Worm (Caenorhabditis elegans) whole organism, L3 larva: ENCODE measurements around the gene ajm-1.

Source experiments
- R02D3.7 ChIP-seq: fragments of 150-350 bp; optimal IDR thresholded peaks from 2 replicates; lab custom pipeline; 2014; ENCODE audit warnings: missing biosample characterization, missing genetic modification characterization
- ama-1 ChIP-seq: fragments of 150-350 bp; optimal IDR thresholded peaks from 2 replicates; lab custom pipeline; 2018
- ceh-16 ChIP-seq: sonication (generic microtip); optimal IDR thresholded peaks from 2 replicates; lab custom pipeline; 2017; ENCODE audit warnings: missing biosample characterization, missing genetic modification characterization
- ceh-28 ChIP-seq: fragments of 150-350 bp; optimal IDR thresholded peaks from 2 replicates; lab custom pipeline; 2014; ENCODE audit warnings: missing biosample characterization, missing genetic modification reagents, missing genetic modification characterization
- ceh-82 ChIP-seq: fragments of 150-350 bp; optimal IDR thresholded peaks from 2 replicates; lab custom pipeline; 2014; ENCODE audit warnings: missing biosample characterization, missing genetic modification characterization
- ceh-9 ChIP-seq: sonication (generic microtip); optimal IDR thresholded peaks from 2 replicates; lab custom pipeline; 2018; ENCODE audit warnings: missing biosample characterization, missing genetic modification characterization
- egl-27 ChIP-seq: sonication (generic microtip); optimal IDR thresholded peaks from 4 replicates; lab custom pipeline; 2017; ENCODE audit warnings: missing biosample characterization, missing genetic modification reagents, missing genetic modification characterization
- egl-5 ChIP-seq: fragments of 150-350 bp; optimal IDR thresholded peaks from 2 replicates; lab custom pipeline; 2017; ENCODE audit warnings: missing biosample characterization, missing genetic modification reagents, missing genetic modification characterization, inconsistent platforms
- elt-1 ChIP-seq: fragments of 150-350 bp; optimal IDR thresholded peaks from 2 replicates; lab custom pipeline; 2014; ENCODE audit warnings: missing biosample characterization, missing genetic modification characterization
- elt-2 ChIP-seq: sonication (generic microtip); optimal IDR thresholded peaks from 2 replicates; lab custom pipeline; 2016; ENCODE audit warnings: missing genetic modification reagents, mild to moderate bottlenecking, missing genetic modification characterization, missing compliant biosample characterization
- elt-3 ChIP-seq, 3 experiments: fragments of 150-350 bp in 1 of 3; sonication (generic microtip) in 2 of 3; optimal IDR thresholded peaks; 2 replicates in 2 of 3; 4 replicates in 1 of 3; lab custom pipeline; 2014 to 2017; ENCODE audit warnings: missing biosample characterization in 3 of 3, missing genetic modification characterization in 3 of 3
- eor-1 ChIP-seq, 2 experiments: fragments of 150-350 bp; optimal IDR thresholded peaks; 2 replicates each; lab custom pipeline; 2014 to 2018; ENCODE audit warnings: missing biosample characterization in 2 of 2, missing genetic modification characterization in 2 of 2
- fkh-10 ChIP-seq: sonication (generic microtip); optimal IDR thresholded peaks from 2 replicates; lab custom pipeline; 2017; ENCODE audit warnings: missing biosample characterization, missing genetic modification reagents, missing genetic modification characterization
- fos-1 ChIP-seq: fragments of 150-350 bp; optimal IDR thresholded peaks from 2 replicates; lab custom pipeline; 2014; ENCODE audit warnings: missing biosample characterization, missing genetic modification characterization
- hmg-11 ChIP-seq: sonication (generic microtip); optimal IDR thresholded peaks from 2 replicates; lab custom pipeline; 2016; ENCODE audit warnings: missing genetic modification characterization, missing compliant biosample characterization
- lin-15B ChIP-seq: fragments of 150-350 bp; optimal IDR thresholded peaks from 2 replicates; lab custom pipeline; 2014; ENCODE audit warnings: missing biosample characterization, missing genetic modification characterization
- lin-39 ChIP-seq: fragments of 150-350 bp; optimal IDR thresholded peaks from 2 replicates; lab custom pipeline; 2018; ENCODE audit warnings: missing biosample characterization, missing genetic modification reagents, missing genetic modification characterization
- lsy-12 ChIP-seq: sonication (generic microtip); optimal IDR thresholded peaks from 2 replicates; lab custom pipeline; 2016; ENCODE audit warnings: mild to moderate bottlenecking, missing genetic modification characterization, missing compliant biosample characterization
- mdl-1 ChIP-seq: fragments of 150-350 bp; optimal IDR thresholded peaks from 2 replicates; lab custom pipeline; 2014; ENCODE audit warnings: missing biosample characterization, missing genetic modification characterization
- mml-1 ChIP-seq: fragments of 150-350 bp; sonication (generic microtip); optimal IDR thresholded peaks from 3 replicates; lab custom pipeline; 2014; ENCODE audit warnings: missing biosample characterization, missing genetic modification characterization
- nfya-1 ChIP-seq: sonication (generic microtip); optimal IDR thresholded peaks from 2 replicates; lab custom pipeline; 2017; ENCODE audit warnings: missing genetic modification characterization, mild to moderate bottlenecking, missing compliant biosample characterization, antibody characterized with exemption, moderate library complexity; ENCODE audit not compliant: insufficient read depth
- nhr-11 ChIP-seq: fragments of 150-350 bp; optimal IDR thresholded peaks from 2 replicates; lab custom pipeline; 2014; ENCODE audit warnings: missing biosample characterization, missing genetic modification characterization
- nhr-12 ChIP-seq: fragments of 150-350 bp; optimal IDR thresholded peaks from 2 replicates; lab custom pipeline; 2014; ENCODE audit warnings: missing biosample characterization, missing genetic modification characterization
- nhr-23 ChIP-seq: fragments of 150-350 bp; optimal IDR thresholded peaks from 2 replicates; lab custom pipeline; 2014; ENCODE audit warnings: missing biosample characterization, missing genetic modification reagents, missing genetic modification characterization
- nhr-237 ChIP-seq: fragments of 150-350 bp; optimal IDR thresholded peaks from 2 replicates; lab custom pipeline; 2014; ENCODE audit warnings: missing biosample characterization, missing genetic modification characterization
- nhr-25 ChIP-seq: sonication (generic microtip); optimal IDR thresholded peaks from 2 replicates; lab custom pipeline; 2017; ENCODE audit warnings: missing biosample characterization, missing genetic modification characterization
- nhr-43 ChIP-seq: sonication (generic microtip); optimal IDR thresholded peaks from 2 replicates; lab custom pipeline; 2016; ENCODE audit warnings: mild to moderate bottlenecking, missing genetic modification characterization, missing compliant biosample characterization; ENCODE audit not compliant: poor library complexity, severe bottlenecking
- nhr-67 ChIP-seq: fragments of 150-350 bp; optimal IDR thresholded peaks from 2 replicates; lab custom pipeline; 2014; ENCODE audit warnings: missing biosample characterization, missing genetic modification characterization
- nhr-77 ChIP-seq: fragments of 150-350 bp; optimal IDR thresholded peaks from 2 replicates; lab custom pipeline; 2014; ENCODE audit warnings: missing biosample characterization, missing genetic modification characterization
- pha-4 ChIP-seq: fragments of 150-350 bp; optimal IDR thresholded peaks from 2 replicates; lab custom pipeline; 2014; ENCODE audit warnings: missing biosample characterization, missing genetic modification reagents, missing genetic modification characterization
- pqm-1 ChIP-seq: fragments of 150-350 bp; optimal IDR thresholded peaks from 2 replicates; lab custom pipeline; 2017; ENCODE audit warnings: missing biosample characterization, missing genetic modification characterization, inconsistent platforms
- sea-2 ChIP-seq: fragments of 150-350 bp; sonication (generic microtip); optimal IDR thresholded peaks from 4 replicates; lab custom pipeline; 2014; ENCODE audit warnings: missing biosample characterization, missing genetic modification reagents, missing genetic modification characterization
- skn-1 ChIP-seq: fragments of 150-350 bp; optimal IDR thresholded peaks from 2 replicates; lab custom pipeline; 2014; ENCODE audit warnings: missing biosample characterization, missing genetic modification characterization
- tbx-2 ChIP-seq: sonication (generic microtip); optimal IDR thresholded peaks from 2 replicates; lab custom pipeline; 2016; ENCODE audit warnings: mild to moderate bottlenecking, missing genetic modification characterization, missing compliant biosample characterization
- unc-39 ChIP-seq: sonication (generic microtip); optimal IDR thresholded peaks from 4 replicates; lab custom pipeline; 2017; ENCODE audit warnings: missing biosample characterization, missing genetic modification characterization
- unc-62 ChIP-seq: fragments of 150-350 bp; sonication (generic microtip); optimal IDR thresholded peaks from 4 replicates; lab custom pipeline; 2014; ENCODE audit warnings: missing biosample characterization, missing genetic modification reagents, missing genetic modification characterization
- zag-1 ChIP-seq: fragments of 150-350 bp; optimal IDR thresholded peaks from 2 replicates; lab custom pipeline; 2014; ENCODE audit warnings: missing biosample characterization, missing genetic modification characterization
- ztf-11 ChIP-seq: fragments of 150-350 bp; optimal IDR thresholded peaks from 2 replicates; lab custom pipeline; 2014; ENCODE audit warnings: missing biosample characterization, missing genetic modification characterization

ajm-1 gene

ce11 chrX:9062523-9062922, 20.2 kb upstream of the ajm-1 start, which contains the start of gene F47E1.4:
Gene F47E1.4 (plus strand): TSS chrX:9062823.
- TF ChIP-seq tbx-2 = no peak
- TF ChIP-seq ceh-82 = no peak
- TF ChIP-seq nhr-43 (tag; lab: Kevin White, UChicago) = no peak
- no peak for TF ChIP-seq zag-1
- no peak for TF ChIP-seq mdl-1 (tag; lab: Kevin White, UChicago)
- TF ChIP-seq pqm-1 (tag; lab: Kevin White, UChicago) = no peak
- TF ChIP-seq nhr-67 (tag; lab: Kevin White, UChicago) = no peak
- TF ChIP-seq R02D3.7 (tag; lab: Kevin White, UChicago) = no peak
- no peak for TF ChIP-seq nhr-77 (tag; lab: Kevin White, UChicago)
- TF ChIP-seq nhr-12 (tag; lab: Kevin White, UChicago) = no peak
- no peak for TF ChIP-seq egl-5 (tag; lab: Kevin White, UChicago)
- TF ChIP-seq fos-1 (tag; lab: Kevin White, UChicago) = no peak
- TF ChIP-seq nhr-11 (tag; lab: Kevin White, UChicago) = no peak
- TF ChIP-seq mml-1 (tag; lab: Kevin White, UChicago) = no peak
- TF ChIP-seq eor-1 (tag; optimal IDR thresholded peaks at IDR 0.05; lab: Kevin White, UChicago) = no peak
- TF ChIP-seq lin-15B (tag; lab: Kevin White, UChicago) = no peak
- TF ChIP-seq pha-4 = no peak
- no peak for TF ChIP-seq ceh-9 (tag; lab: Kevin White, UChicago)
- TF ChIP-seq nhr-237 (tag; lab: Kevin White, UChicago) = no peak

DNA sequence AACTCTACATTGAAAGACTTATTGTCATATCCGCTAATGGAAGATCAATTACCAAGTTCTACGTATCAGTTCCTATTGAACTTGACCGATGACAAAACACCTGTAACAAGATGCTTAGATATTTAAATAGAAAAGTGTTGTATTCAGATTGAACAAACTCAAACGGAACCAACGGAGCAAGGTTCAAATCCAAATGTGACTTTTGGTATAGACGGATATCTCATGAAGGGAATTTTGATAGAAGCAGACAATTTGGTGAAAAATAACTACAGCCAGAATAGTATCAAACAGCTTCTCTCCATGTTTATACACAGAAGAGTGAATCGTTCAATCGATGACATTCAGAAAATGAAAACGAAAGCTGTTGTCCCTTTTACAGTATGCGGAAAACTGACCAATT, 19.3 kb upstream of the ajm-1 start:
- TF ChIP-seq ama-1 (lab: Kevin White, UChicago) (no peak), unc-39 (tag; lab: Kevin White, UChicago) (no peak), zag-1 (no peak), pqm-1 (tag; lab: Kevin White, UChicago) (no peak), egl-27 (no peak), skn-1 (no peak), egl-5 (tag; lab: Kevin White, UChicago) (no peak), ceh-16 (no peak), ceh-9 (tag; lab: Kevin White, UChicago) (no peak), unc-62 (GFP tag; lab: Kevin White, UChicago) (no peak), nhr-11 (tag; lab: Kevin White, UChicago) (no peak)

DNA sequence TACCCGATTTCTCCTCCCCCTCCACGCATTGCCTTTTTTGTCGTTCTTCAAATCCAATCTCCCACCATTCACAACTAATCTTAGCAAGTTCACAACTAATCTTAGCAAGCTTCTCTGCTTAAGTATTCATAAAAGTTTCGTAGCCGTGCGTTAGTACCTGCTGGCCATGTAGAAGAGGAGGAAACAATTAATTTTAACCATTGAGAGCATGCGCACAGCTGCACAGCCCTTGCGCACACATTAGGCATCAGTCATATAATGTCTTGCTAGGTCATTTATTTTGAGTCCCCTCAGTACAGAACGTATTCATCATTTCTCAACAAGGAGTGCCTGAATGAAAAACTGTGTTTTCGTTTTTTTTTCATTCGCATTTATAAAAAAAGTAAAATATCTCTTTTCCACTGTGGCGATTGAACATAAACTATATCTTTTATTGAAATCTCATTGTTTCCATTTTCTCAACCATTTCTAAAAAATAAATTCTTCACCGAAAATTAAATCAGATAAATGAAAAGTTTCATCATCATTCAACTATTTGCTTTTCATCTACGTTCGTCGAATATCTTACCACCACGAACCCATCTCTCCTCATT, 15.4 kb upstream of the ajm-1 start:
- TF ChIP-seq lin-39 (tag; lab: Kevin White, UChicago) (peak; percentile 53), mml-1 (tag; lab: Kevin White, UChicago) (no peak)

ce11 chrX:9068075-9068474, 14.7 kb upstream of the ajm-1 start:
- TF ChIP-seq R02D3.7 (tag; lab: Kevin White, UChicago) (no peak), pqm-1 (tag; lab: Kevin White, UChicago) (no peak), sea-2 (GFP tag; lab: Kevin White, UChicago) (no peak), ceh-82 (no peak), fos-1 (tag; lab: Kevin White, UChicago) (no peak), nhr-25 (peak; percentile 1), elt-2 (tag; lab: Kevin White, UChicago) (peak; percentile 21), unc-39 (tag; lab: Kevin White, UChicago) (no peak), ceh-9 (tag; lab: Kevin White, UChicago) (no peak), ama-1 (lab: Kevin White, UChicago) (no peak), pha-4 (peak; percentile 34), nhr-43 (tag; lab: Kevin White, UChicago) (no peak), zag-1 (no peak), fkh-10 (GFP tag; lab: Kevin White, UChicago) (peak; percentile 61), egl-5 (tag; lab: Kevin White, UChicago) (peak; percentile 92), tbx-2 (no peak), nfya-1 (peak; percentile 62), hmg-11 (tag; lab: Kevin White, UChicago) (peak; percentile 71), lin-39 (tag; lab: Kevin White, UChicago) (peak; percentile 21), lin-15B (tag; lab: Kevin White, UChicago) (no peak), unc-62 (GFP tag; lab: Kevin White, UChicago) (no peak), nhr-23 (tag; lab: Kevin White, UChicago) (peak; percentile 77), elt-3 (tag; optimal IDR thresholded peaks at IDR 0.05; lab: Kevin White, UChicago) (no peak), ztf-11 (tag; lab: Kevin White, UChicago) (no peak), nhr-12 (tag; lab: Kevin White, UChicago) (no peak), skn-1 (no peak), elt-1 (tag; lab: Kevin White, UChicago) (no peak), ceh-28 (tag; lab: Kevin White, UChicago) (peak; percentile 30), lsy-12 (tag; lab: Kevin White, UChicago) (no peak), nhr-11 (tag; lab: Kevin White, UChicago) (no peak)
- TF ChIP-seq, all 47 proteins: peak for 10
